Worm (Caenorhabditis elegans) whole organism, L1 larva: Measurements from ENCODE around the gene Y37E11AM.3.

Source experiments
- C04F5.9 ChIP-seq: sonication (generic microtip); optimal IDR thresholded peaks from 2 replicates; lab custom pipeline; 2016; ENCODE audit warnings: missing genetic modification characterization, missing compliant biosample characterization
- Y116A8C.19 ChIP-seq: sonication (generic microtip); optimal IDR thresholded peaks from 2 replicates; lab custom pipeline; 2016; ENCODE audit warnings: missing compliant biosample characterization, missing genetic modification characterization, borderline replicate concordance
- aha-1 ChIP-seq: fragments of 150-350 bp; optimal IDR thresholded peaks from 2 replicates; lab custom pipeline; 2014; ENCODE audit warnings: missing biosample characterization, missing genetic modification characterization
- alr-1 ChIP-seq: fragments of 200-800 bp; sonication (Bioruptor generic); optimal IDR thresholded peaks from 2 replicates; lab custom pipeline; 2018; ENCODE audit warnings: borderline replicate concordance, mild to moderate bottlenecking, missing genetic modification characterization, missing compliant biosample characterization
- blmp-1 ChIP-seq: fragments of 150-350 bp; optimal IDR thresholded peaks from 2 replicates; lab custom pipeline; 2014; ENCODE audit warnings: missing biosample characterization, missing genetic modification characterization
- ceh-82 ChIP-seq, 3 experiments: fragments of 150-350 bp in 1 of 3; sonication (generic microtip) in 2 of 3; optimal IDR thresholded peaks; 2 replicates each; lab custom pipeline; 2014 to 2017; ENCODE audit warnings: missing biosample characterization in 3 of 3, missing genetic modification characterization in 3 of 3
- dpl-1 ChIP-seq, 3 experiments: fragments of 150-350 bp in 2 of 3; sonication (generic microtip) in 1 of 3; optimal IDR thresholded peaks; 2 replicates each; lab custom pipeline; 2014 to 2017; ENCODE audit warnings: missing biosample characterization in 3 of 3, missing genetic modification characterization in 3 of 3, missing genetic modification reagents in 3 of 3
- efl-1 ChIP-seq, 4 experiments: fragments of 150-350 bp; optimal IDR thresholded peaks in 3 of 4; peaks in 1 of 4; 1 replicate in 1 of 4; 2 replicates in 3 of 4; lab custom pipeline; 2014; ENCODE audit warnings: missing biosample characterization in 2 of 4, missing genetic modification characterization in 2 of 4, missing genetic modification reagents in 2 of 4
- elt-3 ChIP-seq, 6 experiments: fragments of 150-350 bp in 1 of 6; sonication (generic microtip); optimal IDR thresholded peaks; 2 replicates each; lab custom pipeline; 2017 to 2018; ENCODE audit warnings: missing biosample characterization in 6 of 6, missing genetic modification characterization in 6 of 6, inconsistent platforms in 1 of 6
- fkh-10 ChIP-seq: sonication (generic microtip); optimal IDR thresholded peaks from 2 replicates; lab custom pipeline; 2017; ENCODE audit warnings: missing biosample characterization, missing genetic modification reagents, missing genetic modification characterization
- hlh-4 ChIP-seq: sonication (generic microtip); optimal IDR thresholded peaks from 2 replicates; lab custom pipeline; 2016; ENCODE audit warnings: mild to moderate bottlenecking, missing genetic modification characterization, missing compliant biosample characterization
- isw-1 ChIP-seq: fragments of 200-800 bp; sonication (Bioruptor generic); IDR thresholded peaks from 2 replicates; pipeline ENCODE4 v1.3.6; 2022; ENCODE audit warnings: missing genetic modification characterization, missing compliant biosample characterization
- lin-13 ChIP-seq: fragments of 150-350 bp; optimal IDR thresholded peaks from 2 replicates; lab custom pipeline; 2014; ENCODE audit warnings: missing biosample characterization, missing genetic modification reagents, missing genetic modification characterization
- lin-14 ChIP-seq: fragments of 200-800 bp; sonication (Bioruptor generic); optimal IDR thresholded peaks from 2 replicates; lab custom pipeline; 2018; ENCODE audit warnings: mild to moderate bottlenecking, missing genetic modification characterization, moderate library complexity, missing compliant biosample characterization
- lin-15B ChIP-seq: fragments of 150-350 bp; sonication (generic microtip); optimal IDR thresholded peaks from 3 replicates; lab custom pipeline; 2014; ENCODE audit warnings: missing biosample characterization, missing genetic modification characterization
- lin-35 ChIP-seq, 2 experiments: fragments of 150-350 bp; optimal IDR thresholded peaks; 2 replicates each; lab custom pipeline; 2014; ENCODE audit warnings: missing biosample characterization in 2 of 2, missing genetic modification characterization in 2 of 2, missing genetic modification reagents in 2 of 2
- lir-3 ChIP-seq: sonication (generic microtip); optimal IDR thresholded peaks from 2 replicates; lab custom pipeline; 2016; ENCODE audit warnings: mild to moderate bottlenecking, missing genetic modification characterization, moderate library complexity, missing compliant biosample characterization; ENCODE audit not compliant: poor library complexity
- nhr-11 ChIP-seq: fragments of 150-350 bp; optimal IDR thresholded peaks from 2 replicates; lab custom pipeline; 2014; ENCODE audit warnings: missing biosample characterization, missing genetic modification characterization
- nhr-20 ChIP-seq: sonication (generic microtip); optimal IDR thresholded peaks from 2 replicates; lab custom pipeline; 2016; ENCODE audit warnings: mild to moderate bottlenecking, missing genetic modification characterization, missing compliant biosample characterization
- nhr-71 ChIP-seq: sonication (generic microtip); optimal IDR thresholded peaks from 2 replicates; lab custom pipeline; 2016; ENCODE audit warnings: mild to moderate bottlenecking, missing genetic modification characterization, moderate library complexity, missing compliant biosample characterization
- nhr-85 ChIP-seq: sonication (generic microtip); peaks from one replicate; lab custom pipeline; 2016; ENCODE audit warnings: missing genetic modification characterization, inconsistent platforms, missing compliant biosample characterization
- pag-3 ChIP-seq: sonication (generic microtip); optimal IDR thresholded peaks from 2 replicates; lab custom pipeline; 2017; ENCODE audit warnings: missing genetic modification characterization, mild to moderate bottlenecking, missing compliant biosample characterization, antibody characterized with exemption, borderline replicate concordance; ENCODE audit not compliant: insufficient read depth
- skn-1 ChIP-seq: fragments of 150-350 bp; optimal IDR thresholded peaks from 2 replicates; lab custom pipeline; 2014; ENCODE audit warnings: missing biosample characterization, missing genetic modification characterization
- tlp-1 ChIP-seq: fragments of 150-350 bp; optimal IDR thresholded peaks from 2 replicates; lab custom pipeline; 2014; ENCODE audit warnings: missing biosample characterization, missing genetic modification characterization
- unc-30 ChIP-seq: sonication (generic microtip); optimal IDR thresholded peaks from 2 replicates; lab custom pipeline; 2017; ENCODE audit warnings: missing biosample characterization, missing genetic modification characterization
- unc-62 ChIP-seq: fragments of 150-350 bp; optimal IDR thresholded peaks from 2 replicates; lab custom pipeline; 2014; ENCODE audit warnings: missing biosample characterization, missing genetic modification reagents, missing genetic modification characterization

Gene Y37E11AM.3

DNA sequence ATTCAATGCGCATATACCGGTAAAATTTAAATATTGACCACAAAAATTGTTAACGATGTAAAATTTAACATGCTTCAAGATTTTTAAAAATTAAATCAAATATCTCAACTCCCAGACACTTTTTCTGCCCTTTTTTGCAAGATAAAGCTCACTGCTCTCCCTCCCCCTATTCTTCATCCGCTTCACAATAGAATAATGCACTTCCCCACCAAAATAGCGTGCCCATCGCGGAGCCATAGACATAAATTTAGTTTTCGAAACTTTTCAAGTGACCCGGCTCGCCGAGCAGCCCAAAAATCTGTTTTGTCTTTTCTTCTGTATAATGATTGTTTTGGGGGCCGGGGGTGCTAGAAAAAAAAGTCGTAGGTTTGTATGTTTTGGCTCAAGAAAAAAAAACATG is 51.2 kb downstream of the Y37E11AM.3 start:
- TF ChIP-seq lin-14 (GFP tag; lab: Kevin White, UChicago) (peak; percentile 50), pag-3 (tag; lab: Kevin White, UChicago) (no peak), Y116A8C.19 (no peak), nhr-11 (tag; lab: Kevin White, UChicago) (no peak), tlp-1 (tag; lab: Kevin White, UChicago) (no peak), aha-1 (tag; lab: Kevin White, UChicago) (no peak), fkh-10 (GFP tag; lab: Kevin White, UChicago) (peak; percentile 83), lin-35 (GFP tag; optimal IDR thresholded peaks at IDR 0.05; lab: Kevin White, UChicago) (no peak), nhr-71 (no peak), elt-3 (tag; optimal IDR thresholded peaks at IDR 0.05; lab: Kevin White, UChicago) (no peak), efl-1 (optimal IDR thresholded peaks at IDR 0.05; lab: Kevin White, UChicago) (no peak), efl-1 (GFP tag; optimal IDR thresholded peaks at IDR 0.05 in 1 of 2; lab: Kevin White, UChicago) (peak in 1 of 2 experiments; percentile 52)

- TF ChIP-seq unc-30 (tag; lab: Kevin White, UChicago), result no peak
- no peak for TF ChIP-seq skn-1
- no peak for TF ChIP-seq fkh-10 (GFP tag; lab: Kevin White, UChicago)
- TF ChIP-seq C04F5.9 (tag; lab: Kevin White, UChicago), result no peak
- no peak for TF ChIP-seq lir-3
- TF ChIP-seq lin-15B (tag; lab: Kevin White, UChicago), result no peak
- TF ChIP-seq ceh-82 (tag; optimal IDR thresholded peaks at IDR 0.05; lab: Kevin White, UChicago), result no peak
- TF ChIP-seq lin-13, result no peak
- TF ChIP-seq alr-1 (tag; lab: Kevin White, UChicago), result no peak
- TF ChIP-seq isw-1 (GFP tag; lab: Robert Waterston, UW), result no peak
- no peak for TF ChIP-seq unc-62
- no peak for TF ChIP-seq blmp-1
- no peak for TF ChIP-seq dpl-1 (GFP tag; optimal IDR thresholded peaks at IDR 0.05; lab: Kevin White, UChicago)
- no peak for TF ChIP-seq nhr-85 (tag; lab: Kevin White, UChicago)
- no peak for TF ChIP-seq pag-3 (tag; lab: Kevin White, UChicago)
- TF ChIP-seq Y116A8C.19, result no peak
- TF ChIP-seq hlh-4, result no peak
- TF ChIP-seq nhr-20 (tag; lab: Kevin White, UChicago), result no peak
Observed at ce11 chrIV:3666543-3666942, 52.4 kb downstream of the Y37E11AM.3 start.
